Worm (Caenorhabditis elegans) whole organism, young adult: Measurements from ENCODE around the gene pqn-83.

ENCODE experiments used
- C06A6.2 ChIP-seq: fragments of 200-800 bp; sonication (Bioruptor generic); conservative IDR thresholded peaks from 2 replicates; pipeline ENCODE4 v1.3.6; 2022; ENCODE audit warnings: missing genetic modification characterization, missing compliant biosample characterization
- F22D6.2 ChIP-seq: sonication (generic microtip); optimal IDR thresholded peaks from 2 replicates; lab custom pipeline; 2016; ENCODE audit warnings: mild to moderate bottlenecking, missing genetic modification characterization, missing compliant biosample characterization
- F55B11.4 ChIP-seq: sonication (generic microtip); optimal IDR thresholded peaks from 2 replicates; lab custom pipeline; 2016; ENCODE audit warnings: missing compliant biosample characterization, missing genetic modification characterization, borderline replicate concordance; ENCODE audit not compliant: insufficient read depth
- F57C9.4 ChIP-seq: sonication (generic microtip); optimal IDR thresholded peaks from 2 replicates; lab custom pipeline; 2017; ENCODE audit warnings: mild to moderate bottlenecking, missing genetic modification characterization, missing compliant biosample characterization
- Y53F4B.3 ChIP-seq: fragments of 200-800 bp; sonication (Bioruptor generic); IDR thresholded peaks from 2 replicates; pipeline ENCODE4 v1.3.6; 2022; ENCODE audit warnings: missing genetic modification reagents, missing genetic modification characterization, missing compliant biosample characterization
- ZK185.1 ChIP-seq: sonication (generic microtip); optimal IDR thresholded peaks from 2 replicates; lab custom pipeline; 2016; ENCODE audit warnings: mild to moderate bottlenecking, missing genetic modification characterization, missing compliant biosample characterization; ENCODE audit not compliant: poor library complexity, severe bottlenecking
- ceh-40 ChIP-seq: fragments of 200-800 bp; sonication (Bioruptor generic); IDR thresholded peaks from 2 replicates; pipeline ENCODE4 v1.3.6; 2022; ENCODE audit warnings: missing genetic modification characterization, missing compliant biosample characterization
- dox-1 ChIP-seq: fragments of 200-800 bp; sonication (Bioruptor generic); IDR thresholded peaks from 2 replicates; pipeline ENCODE4 v1.3.6; 2022; ENCODE audit warnings: missing genetic modification reagents, missing genetic modification characterization, missing compliant biosample characterization
- dpl-1 ChIP-seq: fragments of 150-350 bp; optimal IDR thresholded peaks from 2 replicates; lab custom pipeline; 2014; ENCODE audit warnings: missing biosample characterization, missing genetic modification reagents, missing genetic modification characterization
- mel-28 ChIP-seq: sonication (generic microtip); optimal IDR thresholded peaks from 2 replicates; lab custom pipeline; 2016; ENCODE audit warnings: borderline replicate concordance, mild to moderate bottlenecking, missing genetic modification characterization, missing compliant biosample characterization
- snpc-1.1 ChIP-seq: sonication (generic microtip); optimal IDR thresholded peaks from 2 replicates; lab custom pipeline; 2017; ENCODE audit warnings: missing genetic modification characterization, mild to moderate bottlenecking, missing compliant biosample characterization, antibody characterized with exemption, moderate library complexity, missing genotype, missing genetic modification reagents; ENCODE audit not compliant: insufficient read depth
- snpc-1.3 ChIP-seq: sonication (generic microtip); optimal IDR thresholded peaks from 2 replicates; lab custom pipeline; 2017; ENCODE audit warnings: missing genetic modification characterization, mild to moderate bottlenecking, missing compliant biosample characterization, antibody characterized with exemption, moderate library complexity, missing genotype, missing genetic modification reagents; ENCODE audit not compliant: insufficient read depth

Gene pqn-83

ce11 chrIII:13039739-13040138 is 59.5 kb downstream of the pqn-83 start, which contains the start of gene F54F12.2:
TSS of gene F54F12.2 (plus strand) at chrIII:13040039.
- no peak for TF ChIP-seq ZK185.1 (tag; lab: Kevin White, UChicago)
- TF ChIP-seq dox-1 (GFP tag; lab: Robert Waterston, UW): no peak
- no peak for TF ChIP-seq dpl-1
- no peak for TF ChIP-seq snpc-1.3 (tag; lab: Kevin White, UChicago)
- TF ChIP-seq Y53F4B.3 (GFP tag; lab: Robert Waterston, UW): no peak
- no peak for TF ChIP-seq F22D6.2 (tag; lab: Kevin White, UChicago)
- TF ChIP-seq mel-28: no peak
- TF ChIP-seq ceh-40 (GFP tag; lab: Robert Waterston, UW): no peak
- no peak for TF ChIP-seq F55B11.4 (tag; lab: Kevin White, UChicago)
- no peak for TF ChIP-seq F57C9.4 (tag; lab: Kevin White, UChicago)
- no peak for TF ChIP-seq C06A6.2 (GFP tag; lab: Robert Waterston, UW)
- no peak for TF ChIP-seq snpc-1.1
